Fruit fly (Drosophila melanogaster) whole organism, embryonic: ENCODE results near the gene CG10055.

Experiments
- Ada2b ChIP-seq: fragments of 200-800 bp; sonication (Bioruptor generic); IDR thresholded peaks from 2 replicates; pipeline ENCODE4 v1.3.6; 2022; ENCODE audit warnings: missing biosample characterization, missing genetic modification characterization
- BtbVII ChIP-seq: fragments of 200-800 bp; sonication (Bioruptor generic); optimal IDR thresholded peaks from 3 replicates; lab custom pipeline; 2017; ENCODE audit warnings: missing biosample characterization, mild to moderate bottlenecking, missing genetic modification characterization
- CG10431 ChIP-seq: fragments of 200-800 bp; sonication (Bioruptor generic); optimal IDR thresholded peaks from 3 replicates; lab custom pipeline; 2018; ENCODE audit warnings: missing biosample characterization, mild to moderate bottlenecking, missing genetic modification characterization
- CG11560 ChIP-seq: fragments of 200-800 bp; sonication (Bioruptor generic); IDR thresholded peaks from 3 replicates; pipeline ENCODE4 v1.3.6; 2022; ENCODE audit warnings: missing biosample characterization, missing genetic modification characterization
- CG12071 ChIP-seq: fragments of 200-800 bp; sonication (Bioruptor generic); optimal IDR thresholded peaks from 3 replicates; lab custom pipeline; 2018; ENCODE audit warnings: missing biosample characterization, mild to moderate bottlenecking, missing genetic modification characterization
- CG15269 ChIP-seq: fragments of 200-800 bp; sonication (Bioruptor generic); optimal IDR thresholded peaks from 2 replicates; lab custom pipeline; 2018; ENCODE audit warnings: missing biosample characterization, mild to moderate bottlenecking, missing genetic modification characterization, moderate library complexity
- CG17361 ChIP-seq: fragments of 200-800 bp; sonication (Bioruptor generic); IDR thresholded peaks from 3 replicates; pipeline ENCODE4 v1.3.6; 2022; ENCODE audit warnings: missing biosample characterization, missing genetic modification characterization
- CG18011 ChIP-seq: fragments of 200-800 bp; sonication (Bioruptor generic); optimal IDR thresholded peaks from 2 replicates; lab custom pipeline; 2017; ENCODE audit warnings: missing biosample characterization, missing genetic modification characterization, mild to moderate bottlenecking, moderate library complexity, missing genotype
- CG18599 ChIP-seq: fragments of 200-800 bp; sonication (Bioruptor generic); optimal IDR thresholded peaks from 3 replicates; lab custom pipeline; 2017; ENCODE audit warnings: missing biosample characterization, missing genetic modification characterization, mild to moderate bottlenecking, moderate library complexity, missing genetic modification reagents
- CG2678 ChIP-seq: fragments of 200-800 bp; sonication (Bioruptor generic); optimal IDR thresholded peaks from 3 replicates; lab custom pipeline; 2019; ENCODE audit warnings: missing biosample characterization, mild to moderate bottlenecking, missing genetic modification characterization, moderate library complexity
- CG31365 ChIP-seq: fragments of 200-800 bp; sonication (Bioruptor generic); optimal IDR thresholded peaks from 2 replicates; lab custom pipeline; 2018; ENCODE audit warnings: missing biosample characterization, mild to moderate bottlenecking, missing genetic modification characterization
- CG34376 ChIP-seq: fragments of 200-800 bp; sonication (Bioruptor generic); optimal IDR thresholded peaks from 2 replicates; lab custom pipeline; 2018; ENCODE audit warnings: missing biosample characterization, mild to moderate bottlenecking, missing genetic modification characterization
- CG6854 ChIP-seq: fragments of 200-800 bp; sonication (Bioruptor generic); optimal IDR thresholded peaks from 3 replicates; lab custom pipeline; 2017; ENCODE audit warnings: missing biosample characterization, mild to moderate bottlenecking, missing genetic modification characterization
- CG7987 ChIP-seq: fragments of 200-800 bp; sonication (Bioruptor generic); optimal IDR thresholded peaks from 2 replicates; lab custom pipeline; 2018; ENCODE audit warnings: missing biosample characterization, mild to moderate bottlenecking, missing genetic modification characterization, moderate library complexity
- CG8281 ChIP-seq: fragments of 200-800 bp; sonication (Bioruptor generic); optimal IDR thresholded peaks from 2 replicates; lab custom pipeline; 2018; ENCODE audit warnings: missing biosample characterization, mild to moderate bottlenecking, missing genetic modification characterization, moderate library complexity
- CoRest ChIP-seq: fragments of 200-800 bp; sonication (Bioruptor generic); optimal IDR thresholded peaks from 3 replicates; lab custom pipeline; 2018; ENCODE audit warnings: missing biosample characterization, mild to moderate bottlenecking, missing genetic modification characterization, moderate library complexity
- Dip2 ChIP-seq: fragments of 200-800 bp; sonication (Bioruptor generic); IDR thresholded peaks from 2 replicates; pipeline ENCODE4 v1.3.6; 2022; ENCODE audit warnings: missing biosample characterization, missing genetic modification characterization
- Dip3 ChIP-seq: fragments of 200-800 bp; sonication (Bioruptor generic); optimal IDR thresholded peaks from 3 replicates; lab custom pipeline; 2016; ENCODE audit warnings: missing biosample characterization, missing genetic modification characterization
- H2.0 ChIP-seq: fragments of 200-800 bp; sonication (Bioruptor generic); IDR thresholded peaks from 2 replicates; pipeline ENCODE4 v1.3.6; 2022; ENCODE audit warnings: missing biosample characterization, missing genetic modification characterization
- HLH54F ChIP-seq: fragments of 200-800 bp; sonication (Bioruptor generic); optimal IDR thresholded peaks from 3 replicates; lab custom pipeline; 2016; ENCODE audit warnings: missing biosample characterization, missing genetic modification characterization
- Hey ChIP-seq: fragments of 200-800 bp; sonication (Bioruptor generic); optimal IDR thresholded peaks from 3 replicates; lab custom pipeline; 2018; ENCODE audit warnings: missing biosample characterization, mild to moderate bottlenecking, missing genetic modification characterization
- Hmr ChIP-seq: fragments of 200-800 bp; sonication (Bioruptor generic); optimal IDR thresholded peaks from 3 replicates; lab custom pipeline; 2017; ENCODE audit warnings: mild to moderate bottlenecking, missing biosample characterization, missing genetic modification reagents, missing genetic modification characterization
- Hr51 ChIP-seq, 2 experiments: fragments of 200-800 bp; sonication (Bioruptor generic); optimal IDR thresholded peaks; 2 replicates in 1 of 2; 3 replicates in 1 of 2; lab custom pipeline; 2016 to 2018; ENCODE audit warnings: missing biosample characterization in 2 of 2, missing genetic modification characterization in 2 of 2, mild to moderate bottlenecking in 1 of 2, moderate library complexity in 1 of 2
- Meics ChIP-seq: fragments of 200-800 bp; sonication (Bioruptor generic); optimal IDR thresholded peaks from 2 replicates; lab custom pipeline; 2017; ENCODE audit warnings: missing biosample characterization, mild to moderate bottlenecking, missing genetic modification characterization
- PHDP ChIP-seq: fragments of 200-800 bp; sonication (Bioruptor generic); optimal IDR thresholded peaks from 3 replicates; lab custom pipeline; 2018; ENCODE audit warnings: missing biosample characterization, mild to moderate bottlenecking, missing genetic modification characterization, moderate library complexity
- Scr ChIP-seq: fragments of 200-800 bp; sonication (Bioruptor generic); IDR thresholded peaks from 2 replicates; pipeline ENCODE4 v1.3.6; 2022; ENCODE audit warnings: missing biosample characterization, missing genetic modification characterization; ENCODE audit not compliant: partially characterized antibody
- Ssrp ChIP-seq: fragments of 200-800 bp; sonication (Bioruptor generic); optimal IDR thresholded peaks from 2 replicates; lab custom pipeline; 2018; ENCODE audit warnings: missing biosample characterization, mild to moderate bottlenecking, missing genetic modification characterization, moderate library complexity
- Usf ChIP-seq: fragments of 200-800 bp; sonication (Bioruptor generic); optimal IDR thresholded peaks from 2 replicates; lab custom pipeline; 2017; ENCODE audit warnings: missing genotype, missing biosample characterization, missing genetic modification characterization
- ab ChIP-seq: fragments of 200-800 bp; sonication (Bioruptor generic); optimal IDR thresholded peaks from 2 replicates; lab custom pipeline; 2016; ENCODE audit warnings: missing biosample characterization, missing genetic modification characterization
- ase ChIP-seq: fragments of 200-800 bp; sonication (Bioruptor generic); IDR thresholded peaks from 3 replicates; pipeline ENCODE4 v1.3.6; 2022; ENCODE audit warnings: missing biosample characterization, missing genetic modification characterization
- chm ChIP-seq: fragments of 200-800 bp; sonication (Bioruptor generic); IDR thresholded peaks from 2 replicates; pipeline ENCODE4 v1.3.6; 2022; ENCODE audit warnings: missing biosample characterization, missing genetic modification characterization
- disco-r ChIP-seq: fragments of 200-800 bp; sonication (Bioruptor generic); optimal IDR thresholded peaks from 2 replicates; lab custom pipeline; 2016; ENCODE audit warnings: missing biosample characterization, missing genetic modification characterization
- exex ChIP-seq: fragments of 200-800 bp; sonication (Bioruptor generic); optimal IDR thresholded peaks from 4 replicates; lab custom pipeline; 2018; ENCODE audit warnings: missing biosample characterization, mild to moderate bottlenecking, missing genetic modification characterization, moderate library complexity
- fu2 ChIP-seq: fragments of 200-800 bp; sonication (Bioruptor generic); optimal IDR thresholded peaks from 2 replicates; lab custom pipeline; 2016; ENCODE audit warnings: missing biosample characterization, missing genetic modification characterization
- grn ChIP-seq: fragments of 200-800 bp; sonication (Bioruptor generic); optimal IDR thresholded peaks from 3 replicates; lab custom pipeline; 2017; ENCODE audit warnings: missing biosample characterization, missing genetic modification characterization
- hbn ChIP-seq: fragments of 200-800 bp; sonication (Bioruptor generic); IDR thresholded peaks from 2 replicates; pipeline ENCODE4 v1.3.6; 2022; ENCODE audit warnings: missing biosample characterization, missing genetic modification characterization; ENCODE audit not compliant: partially characterized antibody
- schlank ChIP-seq: fragments of 200-800 bp; sonication (Bioruptor generic); optimal IDR thresholded peaks from 2 replicates; lab custom pipeline; 2018; ENCODE audit warnings: missing biosample characterization, mild to moderate bottlenecking, missing genetic modification characterization
- scrt ChIP-seq: fragments of 200-800 bp; sonication (Bioruptor generic); optimal IDR thresholded peaks from 2 replicates; lab custom pipeline; 2018; ENCODE audit warnings: missing biosample characterization, mild to moderate bottlenecking, missing genetic modification characterization, moderate library complexity
- ssp ChIP-seq: fragments of 200-800 bp; sonication (Bioruptor generic); IDR thresholded peaks from 2 replicates; pipeline ENCODE4 v1.3.6; 2022; ENCODE audit warnings: missing biosample characterization, missing genetic modification characterization
- vvl ChIP-seq: fragments of 200-800 bp; sonication (Bioruptor generic); IDR thresholded peaks from 2 replicates; pipeline ENCODE4 v1.3.6; 2022; ENCODE audit warnings: missing biosample characterization, missing genetic modification characterization

Gene CG10055

dm6 chr3R:7216924-7217529 is 30.6 kb upstream of the CG10055 start, which contains the start of gene CG14606 (continued):
- TF ChIP-seq CG10431 (GFP tag; lab: Kevin White, UChicago), result no peak
- TF ChIP-seq grn, result peak; percentile 4
- TF ChIP-seq Hey (tag; lab: Kevin White, UChicago), result peak; percentile 73
- peak; percentile 46 for TF ChIP-seq scrt (GFP tag; lab: Kevin White, UChicago)
- no peak for TF ChIP-seq Dip3 (GFP tag; lab: Kevin White, UChicago)
- no peak for TF ChIP-seq CG17361 (GFP tag; lab: Robert Waterston, UW)
- no peak for TF ChIP-seq Dip2 (GFP tag; lab: Robert Waterston, UW)
- TF ChIP-seq CG18599 (GFP tag; lab: Kevin White, UChicago), result peak; percentile 48
- no peak for TF ChIP-seq Scr (GFP tag; lab: Robert Waterston, UW)
- peak; percentile 36 for TF ChIP-seq schlank (tag; lab: Kevin White, UChicago)
- no peak for TF ChIP-seq H2.0 (GFP tag; lab: Robert Waterston, UW)
- TF ChIP-seq disco-r, result no peak
- peak; percentile 41 for TF ChIP-seq CG15269 (tag; lab: Kevin White, UChicago)
- TF ChIP-seq CG18011 (GFP tag; lab: Kevin White, UChicago), result no peak
- no peak for TF ChIP-seq CG8281
- TF ChIP-seq ase (GFP tag; lab: Robert Waterston, UW), result no peak
- TF ChIP-seq CoRest (tag; lab: Kevin White, UChicago), result peak; percentile 21
- TF ChIP-seq CG2678 (tag; lab: Kevin White, UChicago), result peak; percentile 57
- TF ChIP-seq Hmr, result peak; percentile 74
- peak; percentile 8 for TF ChIP-seq CG12071 (GFP tag; lab: Kevin White, UChicago)
- no peak for TF ChIP-seq CG7987 (GFP tag; lab: Kevin White, UChicago)
- TF ChIP-seq hbn (GFP tag; lab: Robert Waterston, UW), result no peak
- TF ChIP-seq fu2 (GFP tag; lab: Kevin White, UChicago), result no peak
- peak; percentile 14 for TF ChIP-seq CG34376 (GFP tag; lab: Kevin White, UChicago)
- no peak for TF ChIP-seq CG11560 (tag; lab: Robert Waterston, UW)
- peak; percentile 91 for TF ChIP-seq exex (tag; lab: Kevin White, UChicago)
- TF ChIP-seq CG6854 (GFP tag; lab: Kevin White, UChicago), result no peak
- peak; percentile 21 for TF ChIP-seq BtbVII

dm6 chr3R:7208331-7208730 is 21.9 kb upstream of the CG10055 start, which contains the start of gene CG1288:
TSS of gene CG1288 (minus strand) at chr3R:7208431.
- no peak for TF ChIP-seq Hr51 (GFP tag; optimal IDR thresholded peaks at IDR 0.05; lab: Kevin White, UChicago)
- TF ChIP-seq Ada2b (GFP tag; lab: Robert Waterston, UW), result no peak
- TF ChIP-seq Hmr, result no peak
- no peak for TF ChIP-seq CG31365 (tag; lab: Kevin White, UChicago)
- no peak for TF ChIP-seq vvl (GFP tag; lab: Robert Waterston, UW)
- TF ChIP-seq, all 482 proteins: peak for 0

- TF ChIP-seq CoRest (tag; lab: Kevin White, UChicago), result no peak
- TF ChIP-seq PHDP (tag; lab: Kevin White, UChicago), result no peak
- no peak for TF ChIP-seq chm (GFP tag; lab: Robert Waterston, UW)
- TF ChIP-seq Meics (GFP tag; lab: Kevin White, UChicago), result no peak
- TF ChIP-seq ssp, result no peak
- no peak for TF ChIP-seq Ssrp (tag; lab: Kevin White, UChicago)
- TF ChIP-seq ab, result no peak
- no peak for TF ChIP-seq Usf
- TF ChIP-seq exex (tag; lab: Kevin White, UChicago), result no peak
- TF ChIP-seq HLH54F (GFP tag; lab: Kevin White, UChicago), result no peak
Measured at dm6 chr3R:7200670-7201069, 14.2 kb upstream of the CG10055 start, which contains the start of gene CG14609. TSS of gene CG14609 (plus strand) at chr3R:7200970.
